Fruit fly (Drosophila melanogaster) whole organism, embryonic: ENCODE measurements around the gene CG5346.

Experiments
- ATbp ChIP-seq: fragments of 200-800 bp; sonication (Bioruptor generic); optimal IDR thresholded peaks from 2 replicates; lab custom pipeline; 2017; ENCODE audit warnings: missing biosample characterization, mild to moderate bottlenecking, missing genetic modification characterization, missing genetic modification reagents
- Awh ChIP-seq: fragments of 200-800 bp; sonication (Bioruptor generic); IDR thresholded peaks from 2 replicates; pipeline ENCODE4, ENCODE4 v1.3.6; 2022; ENCODE audit warnings: missing biosample characterization, missing genetic modification characterization
- C15 ChIP-seq: fragments of 200-800 bp; sonication (Bioruptor generic); IDR thresholded peaks from 3 replicates; pipeline ENCODE4 v1.3.6; 2022; ENCODE audit warnings: missing biosample characterization, missing genetic modification characterization
- CG10209 ChIP-seq: fragments of 200-800 bp; sonication (Bioruptor generic); optimal IDR thresholded peaks from 3 replicates; lab custom pipeline; 2017; ENCODE audit warnings: missing biosample characterization, mild to moderate bottlenecking, missing genetic modification characterization, missing genetic modification reagents
- CG12071 ChIP-seq: fragments of 200-800 bp; sonication (Bioruptor generic); optimal IDR thresholded peaks from 3 replicates; lab custom pipeline; 2018; ENCODE audit warnings: missing biosample characterization, mild to moderate bottlenecking, missing genetic modification characterization
- CG1233 ChIP-seq: fragments of 200-800 bp; sonication (Bioruptor generic); optimal IDR thresholded peaks from 4 replicates; lab custom pipeline; 2018; ENCODE audit warnings: missing biosample characterization, mild to moderate bottlenecking, missing genetic modification characterization
- CG12769 ChIP-seq: fragments of 200-800 bp; sonication (Bioruptor generic); optimal IDR thresholded peaks from 2 replicates; lab custom pipeline; 2019; ENCODE audit warnings: missing biosample characterization, mild to moderate bottlenecking, missing genetic modification characterization, moderate library complexity
- CG15269 ChIP-seq: fragments of 200-800 bp; sonication (Bioruptor generic); optimal IDR thresholded peaks from 2 replicates; lab custom pipeline; 2018; ENCODE audit warnings: missing biosample characterization, mild to moderate bottlenecking, missing genetic modification characterization, moderate library complexity
- CG16813 ChIP-seq: fragments of 200-800 bp; sonication (Bioruptor generic); IDR thresholded peaks from 3 replicates; pipeline ENCODE4 v1.3.6; 2022; ENCODE audit warnings: missing biosample characterization, missing genetic modification characterization; ENCODE audit not compliant: partially characterized antibody
- CG17328 ChIP-seq: fragments of 200-800 bp; sonication (Bioruptor generic); IDR thresholded peaks from 2 replicates; pipeline ENCODE4 v1.3.6; 2022; ENCODE audit warnings: missing biosample characterization, missing genetic modification characterization
- CG17568 ChIP-seq: fragments of 200-800 bp; sonication (Bioruptor generic); optimal IDR thresholded peaks from 2 replicates; lab custom pipeline; 2018; ENCODE audit warnings: missing biosample characterization, mild to moderate bottlenecking, missing genetic modification characterization, moderate library complexity
- CG2712 ChIP-seq: fragments of 200-800 bp; optimal IDR thresholded peaks from 3 replicates; lab custom pipeline; 2019; ENCODE audit warnings: missing biosample characterization, mild to moderate bottlenecking, missing genetic modification characterization, moderate library complexity
- CG2889 ChIP-seq: fragments of 200-800 bp; sonication (Bioruptor generic); IDR thresholded peaks from 3 replicates; pipeline ENCODE4 v1.3.6; 2022; ENCODE audit warnings: missing biosample characterization, missing genetic modification characterization
- CG32532 ChIP-seq: fragments of 200-800 bp; sonication (Bioruptor generic); IDR thresholded peaks from 2 replicates; pipeline ENCODE4 v1.3.6; 2022; ENCODE audit warnings: missing biosample characterization, missing genetic modification characterization
- CG34422 ChIP-seq: fragments of 200-800 bp; sonication (Bioruptor generic); IDR thresholded peaks from 3 replicates; pipeline ENCODE4 v1.3.6; 2022; ENCODE audit warnings: missing biosample characterization, missing genetic modification characterization
- CG4617 ChIP-seq: fragments of 200-800 bp; sonication (Bioruptor generic); optimal IDR thresholded peaks from 3 replicates; lab custom pipeline; 2016; ENCODE audit warnings: missing biosample characterization, missing genetic modification characterization, borderline replicate concordance
- CG4820 ChIP-seq: fragments of 200-800 bp; sonication (Bioruptor generic); optimal IDR thresholded peaks from 3 replicates; lab custom pipeline; 2016; ENCODE audit warnings: missing biosample characterization, missing genetic modification characterization
- CG6254 ChIP-seq: fragments of 200-800 bp; sonication (Bioruptor generic); optimal IDR thresholded peaks from 3 replicates; lab custom pipeline; 2017; ENCODE audit warnings: mild to moderate bottlenecking, missing biosample characterization, missing genetic modification reagents, missing genetic modification characterization
- CG6813 ChIP-seq: fragments of 200-800 bp; sonication (Bioruptor generic); optimal IDR thresholded peaks from 2 replicates; lab custom pipeline; 2017; ENCODE audit warnings: missing biosample characterization, missing genetic modification characterization, mild to moderate bottlenecking, moderate library complexity, missing genetic modification reagents
- CG8089 ChIP-seq: fragments of 200-800 bp; sonication (Bioruptor generic); optimal IDR thresholded peaks from 3 replicates; lab custom pipeline; 2016; ENCODE audit warnings: missing biosample characterization, missing genetic modification characterization
- CG9437 ChIP-seq: fragments of 200-800 bp; sonication (Bioruptor generic); optimal IDR thresholded peaks from 2 replicates; lab custom pipeline; 2018; ENCODE audit warnings: missing biosample characterization, mild to moderate bottlenecking, missing genetic modification characterization
- Camta ChIP-seq: fragments of 200-800 bp; sonication (Bioruptor generic); optimal IDR thresholded peaks from 2 replicates; lab custom pipeline; 2016; ENCODE audit warnings: missing biosample characterization, missing genetic modification characterization
- CkIIα-i1 ChIP-seq: fragments of 200-800 bp; sonication (Bioruptor generic); IDR thresholded peaks from 2 replicates; pipeline ENCODE4 v1.3.6; 2022; ENCODE audit warnings: missing biosample characterization, missing genetic modification characterization
- Dek ChIP-seq: fragments of 200-800 bp; sonication (Bioruptor generic); optimal IDR thresholded peaks from 3 replicates; lab custom pipeline; 2019; ENCODE audit warnings: missing biosample characterization, mild to moderate bottlenecking, missing genetic modification characterization, moderate library complexity
- HHEX ChIP-seq: fragments of 200-800 bp; sonication (Bioruptor generic); optimal IDR thresholded peaks from 3 replicates; lab custom pipeline; 2017; ENCODE audit warnings: missing biosample characterization, mild to moderate bottlenecking, missing genetic modification characterization, missing genetic modification reagents
- Myb ChIP-seq: fragments of 200-800 bp; sonication (Bioruptor generic); optimal IDR thresholded peaks from 2 replicates; lab custom pipeline; 2016; ENCODE audit warnings: missing biosample characterization, missing genetic modification characterization
- Nf-YA ChIP-seq: fragments of 200-800 bp; sonication (Bioruptor generic); IDR thresholded peaks from 2 replicates; pipeline ENCODE4 v1.3.6; 2022; ENCODE audit warnings: missing biosample characterization, missing genetic modification characterization
- Sin3A ChIP-seq: fragments of >200 bp; optimal IDR thresholded peaks from 2 replicates; lab custom pipeline; 2018
- Spps ChIP-seq: fragments of 200-800 bp; sonication (Bioruptor generic); optimal IDR thresholded peaks from 2 replicates; lab custom pipeline; 2018; ENCODE audit warnings: missing biosample characterization, mild to moderate bottlenecking, missing genetic modification characterization
- Sry-δ ChIP-seq: fragments of 200-800 bp; sonication (Bioruptor generic); optimal IDR thresholded peaks from 2 replicates; lab custom pipeline; 2016; ENCODE audit warnings: missing biosample characterization, missing genetic modification characterization
- YL-1 ChIP-seq: fragments of 200-800 bp; sonication (Bioruptor generic); optimal IDR thresholded peaks from 3 replicates; lab custom pipeline; 2017; ENCODE audit warnings: missing biosample characterization, mild to moderate bottlenecking, missing genetic modification characterization
- ase ChIP-seq: fragments of 200-800 bp; sonication (Bioruptor generic); IDR thresholded peaks from 3 replicates; pipeline ENCODE4 v1.3.6; 2022; ENCODE audit warnings: missing biosample characterization, missing genetic modification characterization
- bsh ChIP-seq, 2 experiments: fragments of 200-800 bp; sonication (Bioruptor generic); optimal IDR thresholded peaks; 2 replicates each; lab custom pipeline; 2017 to 2018; ENCODE audit warnings: mild to moderate bottlenecking in 2 of 2, missing biosample characterization in 2 of 2, missing genetic modification characterization in 2 of 2, moderate library complexity in 1 of 2
- btn ChIP-seq: fragments of 200-800 bp; sonication (Bioruptor generic); optimal IDR thresholded peaks from 2 replicates; lab custom pipeline; 2016; ENCODE audit warnings: missing biosample characterization, missing genetic modification characterization
- chn ChIP-seq: fragments of 200-800 bp; sonication (Bioruptor generic); optimal IDR thresholded peaks from 2 replicates; lab custom pipeline; 2016; ENCODE audit warnings: missing biosample characterization, missing genetic modification characterization
- ci ChIP-seq: fragments of 200-800 bp; sonication (Bioruptor generic); IDR thresholded peaks from 3 replicates; pipeline ENCODE4 v1.3.6; 2022; ENCODE audit warnings: missing biosample characterization, missing genetic modification characterization
- danr ChIP-seq: fragments of 200-800 bp; sonication (Bioruptor generic); IDR thresholded peaks from 2 replicates; pipeline ENCODE4 v1.3.6; 2022; ENCODE audit warnings: missing biosample characterization, missing genetic modification characterization
- dimm ChIP-seq: fragments of 200-800 bp; sonication (Bioruptor generic); IDR thresholded peaks from 2 replicates; pipeline ENCODE4 v1.3.6; 2022; ENCODE audit warnings: missing biosample characterization, missing genetic modification characterization
- disco-r ChIP-seq: fragments of 200-800 bp; sonication (Bioruptor generic); optimal IDR thresholded peaks from 2 replicates; lab custom pipeline; 2016; ENCODE audit warnings: missing biosample characterization, missing genetic modification characterization
- esg ChIP-seq: fragments of 200-800 bp; sonication (Bioruptor generic); conservative IDR thresholded peaks from 2 replicates; pipeline ENCODE4 v1.3.6; 2022; ENCODE audit warnings: missing biosample characterization, missing genetic modification characterization
- fd102C ChIP-seq: fragments of 200-800 bp; sonication (Bioruptor generic); optimal IDR thresholded peaks from 2 replicates; lab custom pipeline; 2018; ENCODE audit warnings: missing biosample characterization, mild to moderate bottlenecking, missing genetic modification characterization, moderate library complexity
- fd64A ChIP-seq: fragments of 200-800 bp; sonication (Bioruptor generic); optimal IDR thresholded peaks from 3 replicates; lab custom pipeline; 2018; ENCODE audit warnings: missing biosample characterization, mild to moderate bottlenecking, missing genetic modification characterization
- gcm2 ChIP-seq: fragments of 200-800 bp; sonication (Bioruptor generic); optimal IDR thresholded peaks from 2 replicates; lab custom pipeline; 2016; ENCODE audit warnings: missing biosample characterization, missing genetic modification characterization
- ham ChIP-seq: fragments of 200-800 bp; sonication (Bioruptor generic); IDR thresholded peaks from 2 replicates; pipeline ENCODE4 v1.3.6; 2022; ENCODE audit warnings: missing biosample characterization, missing genetic modification characterization
- hb ChIP-seq: fragments of 200-800 bp; sonication (Bioruptor generic); IDR thresholded peaks from 3 replicates; pipeline ENCODE4 v1.3.6; 2022; ENCODE audit warnings: missing biosample characterization, missing genetic modification characterization; ENCODE audit not compliant: partially characterized antibody
- hkb ChIP-seq, 2 experiments: fragments of 200-800 bp in 1 of 2; fragments of >200 bp in 1 of 2; sonication (Bioruptor generic) in 1 of 2; IDR thresholded peaks in 1 of 2; optimal IDR thresholded peaks in 1 of 2; 2 replicates each; pipeline versions ENCODE4 v1.3.6 to Lab custom; 2017 to 2022; ENCODE audit warnings: missing biosample characterization in 1 of 2, missing genetic modification characterization in 1 of 2
- lov ChIP-seq, 2 experiments: fragments of 200-800 bp in 1 of 2; fragments of >200 bp in 1 of 2; sonication (Bioruptor generic) in 1 of 2; IDR thresholded peaks in 1 of 2; optimal IDR thresholded peaks in 1 of 2; 2 replicates in 1 of 2; 3 replicates in 1 of 2; pipeline versions ENCODE4 v1.3.6 to Lab custom; 2017 to 2022; ENCODE audit warnings: missing biosample characterization in 1 of 2, missing genetic modification characterization in 1 of 2
- otp ChIP-seq: fragments of 200-800 bp; sonication (Bioruptor generic); IDR thresholded peaks from 3 replicates; pipeline ENCODE4, ENCODE4 v1.3.6; 2022; ENCODE audit warnings: missing biosample characterization, missing genetic modification characterization
- sna ChIP-seq: fragments of 200-800 bp; sonication (Bioruptor generic); IDR thresholded peaks from 2 replicates; pipeline ENCODE4 v1.3.6; 2022; ENCODE audit warnings: missing biosample characterization, missing genetic modification characterization; ENCODE audit not compliant: partially characterized antibody
- so ChIP-seq: fragments of 200-800 bp; sonication (Bioruptor generic); IDR thresholded peaks from 3 replicates; pipeline ENCODE4 v1.3.6; 2022; ENCODE audit warnings: missing biosample characterization, missing genetic modification characterization
- tx ChIP-seq: fragments of 200-800 bp; sonication (Bioruptor generic); optimal IDR thresholded peaks from 2 replicates; lab custom pipeline; 2016; ENCODE audit warnings: missing biosample characterization, missing genetic modification characterization

Gene CG5346

DNA sequence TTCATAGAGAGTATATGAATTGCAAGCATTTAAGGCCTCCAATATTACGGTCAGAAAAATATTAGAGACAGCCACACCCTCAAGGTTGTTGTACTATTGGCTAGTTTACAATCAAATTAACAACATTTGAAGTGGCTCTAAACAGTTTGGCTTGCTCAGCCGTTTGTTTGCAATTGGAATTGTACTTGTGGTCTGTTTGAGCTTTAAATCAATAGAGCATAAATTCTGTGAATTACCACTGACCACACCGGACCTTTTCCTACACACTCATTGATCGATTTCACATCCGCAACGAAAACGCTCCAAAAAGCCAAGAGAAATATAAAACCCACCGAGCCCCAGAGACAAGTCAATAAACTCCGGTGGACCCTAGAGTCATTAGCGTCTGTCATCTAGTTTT lies 45.1 kb upstream of the CG5346 start (continued):
- TF ChIP-seq Camta (GFP tag; lab: Kevin White, UChicago) (no peak), fd64A (GFP tag; lab: Kevin White, UChicago) (peak; percentile 25), CG15269 (tag; lab: Kevin White, UChicago) (peak; percentile 56), so (GFP tag; lab: Robert Waterston, UW) (no peak), CG6254 (GFP tag; lab: Kevin White, UChicago) (no peak), CG2712 (tag; lab: Kevin White, UChicago) (no peak), HHEX (GFP tag; lab: Kevin White, UChicago) (peak; percentile 9), bsh (GFP tag; optimal IDR thresholded peaks at IDR 0.05; lab: Kevin White, UChicago) (peak in 1 of 2 experiments; percentile 2), CG6813 (GFP tag; lab: Kevin White, UChicago) (peak; percentile 25), Awh (0 out of 2 replicates have a peak, but pooled peaks have one; percentile 33), ham (GFP tag; lab: Robert Waterston, UW) (no peak), ase (GFP tag; lab: Robert Waterston, UW) (no peak), CG12769 (peak; percentile 6), CG1233 (GFP tag; lab: Kevin White, UChicago) (peak; percentile 11), CG2889 (GFP tag; lab: Robert Waterston, UW) (no peak), hkb (optimal IDR thresholded peaks at IDR 0.05; lab: Kevin White, UChicago) (no peak), hkb (GFP tag; IDR thresholded peaks at IDR 0.05; lab: Robert Waterston, UW) (peak; percentile 53; the same call in 1 of the 2 replicates), CG10209 (peak; percentile 22), Sin3A (lab: Kevin White, UChicago) (no peak), danr (GFP tag; lab: Robert Waterston, UW) (no peak), CG8089 (GFP tag; lab: Kevin White, UChicago) (no peak), sna (no peak), Nf-YA (GFP tag; lab: Robert Waterston, UW) (no peak), CG12071 (GFP tag; lab: Kevin White, UChicago) (no peak), CG16813 (GFP tag; lab: Robert Waterston, UW) (no peak), CG34422 (GFP tag; lab: Robert Waterston, UW) (no peak), CG4820 (GFP tag; lab: Kevin White, UChicago) (no peak), YL-1 (no peak), otp (GFP tag; lab: Robert Waterston, UW) (peak; percentile 78), disco-r (GFP tag; lab: Kevin White, UChicago) (no peak), C15 (GFP tag; lab: Robert Waterston, UW) (no peak), esg (GFP tag; lab: Robert Waterston, UW) (no peak), gcm2 (no peak), tx (GFP tag; lab: Kevin White, UChicago) (no peak), ATbp (GFP tag; lab: Kevin White, UChicago) (peak; percentile 64), fd102C (GFP tag; lab: Kevin White, UChicago) (no peak), chn (GFP tag; lab: Kevin White, UChicago) (no peak), dimm (GFP tag; lab: Robert Waterston, UW) (no peak), CkIIα-i1 (no peak), CG4617 (no peak), CG17568 (GFP tag; lab: Kevin White, UChicago) (no peak), Myb (GFP tag; lab: Kevin White, UChicago) (no peak), btn (GFP tag; lab: Kevin White, UChicago) (no peak), CG32532 (GFP tag; lab: Robert Waterston, UW) (no peak), CG17328 (no peak), hb (GFP tag; lab: Robert Waterston, UW) (no peak), Spps (tag; lab: Kevin White, UChicago) (no peak), CG9437 (GFP tag; lab: Kevin White, UChicago) (no peak), Sry-δ (GFP tag; lab: Kevin White, UChicago) (no peak), ci (GFP tag; lab: Robert Waterston, UW) (0 out of 3 replicates have a peak, but pooled peaks have one; percentile 30), Dek (tag; lab: Kevin White, UChicago) (no peak), lov (optimal IDR thresholded peaks at IDR 0.05; lab: Kevin White, UChicago) (no peak), lov (GFP tag; IDR thresholded peaks at IDR 0.05; lab: Robert Waterston, UW) (no peak)
